Worm (Caenorhabditis elegans): ENCODE measurements around the gene C07A4.3.

Gene C07A4.3

ce11 chrX:10189805-10190204 is 15.0 kb downstream of the C07A4.3 start:
- TF ChIP-seq zip-5 (tag; optimal IDR thresholded peaks at IDR 0.05) (no peak), ceh-24 (tag; optimal IDR thresholded peaks at IDR 0.05) (no peak), hlh-30 (tag; optimal IDR thresholded peaks at IDR 0.05; ENCODE audit: insufficient read depth) (no peak), fax-1 (tag; optimal IDR thresholded peaks at IDR 0.05) (no peak)

- TF ChIP-seq ceh-30 (tag; optimal IDR thresholded peaks at IDR 0.05) = no peak
- no peak for TF ChIP-seq C08G9.2 (tag; optimal IDR thresholded peaks at IDR 0.05)
- no peak for TF ChIP-seq nhr-11 (tag; optimal IDR thresholded peaks at IDR 0.05)
- no peak for TF ChIP-seq dmd-4 (tag; optimal IDR thresholded peaks at IDR 0.05; ENCODE audit: borderline replicate concordance)
- TF ChIP-seq ceh-18 (tag; optimal IDR thresholded peaks at IDR 0.05) = no peak
- TF ChIP-seq hlh-15 (tag; optimal IDR thresholded peaks at IDR 0.05) = no peak
- no peak for TF ChIP-seq ahr-1 (tag; optimal IDR thresholded peaks at IDR 0.05)
- no peak for TF ChIP-seq pqm-1 (tag; optimal IDR thresholded peaks at IDR 0.05)
- TF ChIP-seq hlh-8 (tag; optimal IDR thresholded peaks at IDR 0.05) = no peak
- no peak for TF ChIP-seq elt-4 (tag; optimal IDR thresholded peaks at IDR 0.05)
- TF ChIP-seq ceh-9 (tag; optimal IDR thresholded peaks at IDR 0.05) = no peak
- TF ChIP-seq unc-86 (tag; optimal IDR thresholded peaks at IDR 0.05) = no peak
- TF ChIP-seq pax-1 (tag; optimal IDR thresholded peaks at IDR 0.05) = no peak
- no peak for TF ChIP-seq hlh-30 (tag; optimal IDR thresholded peaks at IDR 0.05; ENCODE audit: insufficient read depth)
- no peak for TF ChIP-seq tbx-7 (tag; optimal IDR thresholded peaks at IDR 0.05)
Observed at ce11 chrX:10194327-10195096, 19.7 kb downstream of the C07A4.3 start, which contains the start of gene myrf-2. myrf-2 (minus strand) TSS chrX:10194377.

ce11 chrX:10197204-10197756 is 22.5 kb downstream of the C07A4.3 start, which contains the start of gene nucb-1:
nucb-1 (plus strand) TSS chrX:10197706.
- TF ChIP-seq nhr-232 (tag; optimal IDR thresholded peaks at IDR 0.05) (no peak), sox-4 (tag; optimal IDR thresholded peaks at IDR 0.05) (no peak), ceh-30 (tag; optimal IDR thresholded peaks at IDR 0.05) (no peak), K09A11.1 (tag; optimal IDR thresholded peaks at IDR 0.05; ENCODE audit: insufficient read depth) (no peak), unc-86 (tag; optimal IDR thresholded peaks at IDR 0.05) (no peak), pax-1 (tag; optimal IDR thresholded peaks at IDR 0.05) (peak; percentile 40), pha-2 (tag; optimal IDR thresholded peaks at IDR 0.05) (no peak), ceh-6 (GFP tag; optimal IDR thresholded peaks at IDR 0.05) (no peak), ceh-14 (tag; optimal IDR thresholded peaks at IDR 0.05) (no peak), ceh-19 (GFP tag; optimal IDR thresholded peaks at IDR 0.05) (no peak), madf-2 (tag; optimal IDR thresholded peaks at IDR 0.05) (peak; percentile 39), nfya-1 (tag; optimal IDR thresholded peaks at IDR 0.05) (peak; percentile 73), hlh-13 (GFP tag; optimal IDR thresholded peaks at IDR 0.05) (no peak), odd-2 (tag; optimal IDR thresholded peaks at IDR 0.05) (no peak), hlh-15 (tag; optimal IDR thresholded peaks at IDR 0.05) (no peak), tbx-2 (tag; optimal IDR thresholded peaks at IDR 0.05) (peak; percentile 56), pha-4 (tag; optimal IDR thresholded peaks at IDR 0.05) (no peak), lin-11 (tag; optimal IDR thresholded peaks at IDR 0.05) (no peak), C38D4.7 (GFP tag; optimal IDR thresholded peaks at IDR 0.05) (no peak), hlh-8 (tag; optimal IDR thresholded peaks at IDR 0.05) (peak; percentile 10), ceh-34 (tag; optimal IDR thresholded peaks at IDR 0.05) (peak; percentile 89), unc-55 (GFP tag; optimal IDR thresholded peaks at IDR 0.05) (peak; percentile 78), ceh-24 (tag; optimal IDR thresholded peaks at IDR 0.05) (no peak), F13H6.1 (tag; optimal IDR thresholded peaks at IDR 0.05) (no peak), ceh-31 (tag; optimal IDR thresholded peaks at IDR 0.05) (no peak), ama-1 (optimal IDR thresholded peaks at IDR 0.05) (no peak), sdc-2 (tag; optimal IDR thresholded peaks at IDR 0.05) (peak; percentile 33), Y22D7AL.16 (tag; optimal IDR thresholded peaks at IDR 0.05) (no peak), dve-1 (tag; optimal IDR thresholded peaks at IDR 0.05) (peak; percentile 63), unc-42 (tag; optimal IDR thresholded peaks at IDR 0.05) (peak; percentile 26), ceh-9 (tag; optimal IDR thresholded peaks at IDR 0.05) (no peak), ceh-45 (GFP tag; IDR thresholded peaks at IDR 0.05) (no peak), eyg-1 (tag; optimal IDR thresholded peaks at IDR 0.05) (no peak), sox-2 (GFP tag; IDR thresholded peaks at IDR 0.05) (no peak), hlh-6 (tag; optimal IDR thresholded peaks at IDR 0.05) (no peak), ceh-22 (tag; optimal IDR thresholded peaks at IDR 0.05) (no peak), hlh-30 (tag; optimal IDR thresholded peaks at IDR 0.05; ENCODE audit: insufficient read depth) (peak; percentile 27)

All from whole organism, late embryonic.